Fruit fly (Drosophila melanogaster) Kc167 (cell line): Measurements from ENCODE around the gene SCCRO4.

Experiments used
- h ChIP-seq: fragments of >200 bp; optimal IDR thresholded peaks from 3 replicates; lab custom pipeline; 2018; ENCODE audit warnings: missing external identifiers
- insv ChIP-seq: fragments of >200 bp; optimal IDR thresholded peaks from 3 replicates; lab custom pipeline; 2018; ENCODE audit warnings: missing external identifiers
- psq ChIP-seq: fragments of >200 bp; optimal IDR thresholded peaks from 2 replicates; lab custom pipeline; 2017; ENCODE audit warnings: missing external identifiers
- ttk ChIP-seq: sonication (Bioruptor generic); optimal IDR thresholded peaks from 2 replicates; lab custom pipeline; 2017; ENCODE audit warnings: missing external identifiers

- TF ChIP-seq ttk (lab: Kevin White, UChicago): no peak
- no peak for TF ChIP-seq h (lab: Kevin White, UChicago)
- TF ChIP-seq insv: no peak
- no peak for TF ChIP-seq psq (lab: Kevin White, UChicago)
Observed at dm6 chr3L:20316956-20317589, 17.9 kb downstream of the SCCRO4 start, which contains the start of gene Spn77Ba.
